Fruit fly (Drosophila melanogaster) whole organism, embryonic: ENCODE results near the gene MSAmiP.

ENCODE experiments used
- ATbp ChIP-seq: fragments of 200-800 bp; sonication (Bioruptor generic); optimal IDR thresholded peaks from 2 replicates; lab custom pipeline; 2017; ENCODE audit warnings: missing biosample characterization, mild to moderate bottlenecking, missing genetic modification characterization, missing genetic modification reagents
- Abd-B ChIP-seq: fragments of 200-800 bp; sonication (Bioruptor generic); optimal IDR thresholded peaks from 2 replicates; lab custom pipeline; 2018; ENCODE audit warnings: missing biosample characterization, mild to moderate bottlenecking, missing genetic modification characterization, moderate library complexity
- Asciz ChIP-seq: fragments of 200-800 bp; sonication (Bioruptor generic); optimal IDR thresholded peaks from 2 replicates; lab custom pipeline; 2017; ENCODE audit warnings: missing biosample characterization, mild to moderate bottlenecking, missing genetic modification characterization, missing genetic modification reagents
- Blimp-1 ChIP-seq: fragments of 200-800 bp; sonication (Bioruptor generic); optimal IDR thresholded peaks from 3 replicates; lab custom pipeline; 2018; ENCODE audit warnings: missing biosample characterization, missing genetic modification characterization, mild to moderate bottlenecking, moderate library complexity, missing genetic modification reagents
- CG10147 ChIP-seq: fragments of 200-800 bp; sonication (Bioruptor generic); optimal IDR thresholded peaks from 2 replicates; lab custom pipeline; 2019; ENCODE audit warnings: missing biosample characterization, mild to moderate bottlenecking, missing genetic modification characterization, moderate library complexity
- CG11504 ChIP-seq: fragments of 200-800 bp; sonication (Bioruptor generic); optimal IDR thresholded peaks from 3 replicates; lab custom pipeline; 2019; ENCODE audit warnings: missing biosample characterization, mild to moderate bottlenecking, missing genetic modification characterization, moderate library complexity
- CG12104 ChIP-seq: fragments of 200-800 bp; sonication (Bioruptor generic); optimal IDR thresholded peaks from 3 replicates; lab custom pipeline; 2016; ENCODE audit warnings: missing biosample characterization, missing genetic modification characterization
- CG12942 ChIP-seq: fragments of 200-800 bp; sonication (Bioruptor generic); optimal IDR thresholded peaks from 3 replicates; lab custom pipeline; 2016; ENCODE audit warnings: missing biosample characterization, missing genetic modification characterization
- CG13424 ChIP-seq: fragments of 200-800 bp; sonication (Bioruptor generic); optimal IDR thresholded peaks from 2 replicates; lab custom pipeline; 2019; ENCODE audit warnings: missing biosample characterization, mild to moderate bottlenecking, missing genetic modification characterization, moderate library complexity
- CG13775 ChIP-seq: fragments of 200-800 bp; sonication (Bioruptor generic); optimal IDR thresholded peaks from 3 replicates; lab custom pipeline; 2017; ENCODE audit warnings: missing biosample characterization, mild to moderate bottlenecking, missing genetic modification characterization
- CG16815 ChIP-seq: fragments of 200-800 bp; sonication (Bioruptor generic); optimal IDR thresholded peaks from 3 replicates; lab custom pipeline; 2017; ENCODE audit warnings: missing biosample characterization, mild to moderate bottlenecking, missing genetic modification characterization
- CG1832 ChIP-seq: fragments of 200-800 bp; sonication (Bioruptor generic); optimal IDR thresholded peaks from 2 replicates; lab custom pipeline; 2017; ENCODE audit warnings: missing biosample characterization, mild to moderate bottlenecking, missing genetic modification characterization, inconsistent platforms
- CG31224 ChIP-seq: fragments of 200-800 bp; sonication (Bioruptor generic); IDR thresholded peaks from 2 replicates; pipeline ENCODE4 v1.3.6; 2022; ENCODE audit warnings: missing biosample characterization, missing genetic modification characterization
- CG31388 ChIP-seq: fragments of 200-800 bp; sonication (Bioruptor generic); optimal IDR thresholded peaks from 2 replicates; lab custom pipeline; 2016; ENCODE audit warnings: missing biosample characterization, missing genetic modification characterization
- CG34422 ChIP-seq: fragments of 200-800 bp; sonication (Bioruptor generic); IDR thresholded peaks from 3 replicates; pipeline ENCODE4 v1.3.6; 2022; ENCODE audit warnings: missing biosample characterization, missing genetic modification characterization
- CG7786 ChIP-seq: fragments of 200-800 bp; sonication (Bioruptor generic); optimal IDR thresholded peaks from 2 replicates; lab custom pipeline; 2016; ENCODE audit warnings: missing biosample characterization, missing genetic modification characterization
- CG8281 ChIP-seq: fragments of 200-800 bp; sonication (Bioruptor generic); optimal IDR thresholded peaks from 2 replicates; lab custom pipeline; 2018; ENCODE audit warnings: missing biosample characterization, mild to moderate bottlenecking, missing genetic modification characterization, moderate library complexity
- CG8388 ChIP-seq: fragments of 200-800 bp; sonication (Bioruptor generic); optimal IDR thresholded peaks from 2 replicates; lab custom pipeline; 2019; ENCODE audit warnings: missing biosample characterization, mild to moderate bottlenecking, missing genetic modification characterization, moderate library complexity
- CG8478 ChIP-seq: fragments of >200 bp; optimal IDR thresholded peaks from 2 replicates; lab custom pipeline; 2018
- Dip2 ChIP-seq: fragments of 200-800 bp; sonication (Bioruptor generic); IDR thresholded peaks from 2 replicates; pipeline ENCODE4 v1.3.6; 2022; ENCODE audit warnings: missing biosample characterization, missing genetic modification characterization
- Gug ChIP-seq: fragments of 200-800 bp; sonication (Bioruptor generic); IDR thresholded peaks from 4 replicates; pipeline ENCODE4 v1.3.6; 2022; ENCODE audit warnings: missing biosample characterization, missing genetic modification characterization
- HLH54F ChIP-seq: fragments of 200-800 bp; sonication (Bioruptor generic); optimal IDR thresholded peaks from 3 replicates; lab custom pipeline; 2016; ENCODE audit warnings: missing biosample characterization, missing genetic modification characterization
- Hr51 ChIP-seq, 2 experiments: fragments of 200-800 bp; sonication (Bioruptor generic); optimal IDR thresholded peaks; 2 replicates in 1 of 2; 3 replicates in 1 of 2; lab custom pipeline; 2016 to 2018; ENCODE audit warnings: missing biosample characterization in 2 of 2, missing genetic modification characterization in 2 of 2, mild to moderate bottlenecking in 1 of 2, moderate library complexity in 1 of 2
- Max ChIP-seq: fragments of 200-800 bp; sonication (Bioruptor generic); optimal IDR thresholded peaks from 2 replicates; lab custom pipeline; 2016; ENCODE audit warnings: missing biosample characterization, mild to moderate bottlenecking, missing genetic modification characterization
- NC2α ChIP-seq: fragments of 200-800 bp; sonication (Bioruptor generic); optimal IDR thresholded peaks from 2 replicates; lab custom pipeline; 2016; ENCODE audit warnings: missing biosample characterization, missing genetic modification characterization
- Ptx1 ChIP-seq: fragments of 200-800 bp; sonication (Bioruptor generic); IDR thresholded peaks from 2 replicates; pipeline ENCODE4 v1.3.6; 2022; ENCODE audit warnings: missing biosample characterization, missing genetic modification characterization
- bab2 ChIP-seq: fragments of 200-800 bp; sonication (Bioruptor generic); optimal IDR thresholded peaks from 2 replicates; lab custom pipeline; 2016; ENCODE audit warnings: missing biosample characterization, missing genetic modification characterization
- cad ChIP-seq: fragments of >200 bp; optimal IDR thresholded peaks from 2 replicates; lab custom pipeline; 2017; ENCODE audit warnings: missing biosample characterization, missing genetic modification characterization
- dm ChIP-seq: fragments of 200-800 bp; sonication (Bioruptor generic); optimal IDR thresholded peaks from 3 replicates; lab custom pipeline; 2016; ENCODE audit warnings: missing biosample characterization, missing genetic modification characterization
- gfzf ChIP-seq: fragments of 200-800 bp; sonication (Bioruptor generic); optimal IDR thresholded peaks from 2 replicates; lab custom pipeline; 2016; ENCODE audit warnings: missing biosample characterization, mild to moderate bottlenecking, missing genetic modification characterization, moderate library complexity
- h ChIP-seq: fragments of >200 bp; optimal IDR thresholded peaks from 2 replicates; lab custom pipeline; 2017
- insv ChIP-seq, 2 experiments: fragments of 200-800 bp; sonication (Bioruptor generic); optimal IDR thresholded peaks; 3 replicates each; lab custom pipeline; 2016 to 2018; ENCODE audit warnings: missing biosample characterization in 2 of 2, missing genetic modification characterization in 2 of 2
- lbe ChIP-seq: fragments of 200-800 bp; sonication (Bioruptor generic); optimal IDR thresholded peaks from 2 replicates; lab custom pipeline; 2016; ENCODE audit warnings: missing biosample characterization, mild to moderate bottlenecking, missing genetic modification characterization
- mld ChIP-seq: fragments of 200-800 bp; sonication (Bioruptor generic); IDR thresholded peaks from 3 replicates; pipeline ENCODE4 v1.3.6; 2022; ENCODE audit warnings: missing biosample characterization, missing genetic modification characterization; ENCODE audit not compliant: partially characterized antibody
- onecut ChIP-seq: fragments of 200-800 bp; sonication (Bioruptor generic); IDR thresholded peaks from 2 replicates; pipeline ENCODE4 v1.3.6; 2022; ENCODE audit warnings: missing biosample characterization, missing genetic modification characterization
- repo ChIP-seq: fragments of 200-800 bp; sonication (Bioruptor generic); optimal IDR thresholded peaks from 2 replicates; lab custom pipeline; 2016; ENCODE audit warnings: missing biosample characterization, missing genetic modification characterization
- tll ChIP-seq, 2 experiments: fragments of 200-800 bp in 1 of 2; fragments of >200 bp in 1 of 2; sonication (Bioruptor generic) in 1 of 2; optimal IDR thresholded peaks; 2 replicates each; lab custom pipeline; 2017 to 2019; ENCODE audit warnings: missing biosample characterization in 2 of 2, missing genetic modification characterization in 2 of 2, mild to moderate bottlenecking in 1 of 2, moderate library complexity in 1 of 2
- vfl ChIP-seq: fragments of 200-800 bp; sonication (Bioruptor generic); optimal IDR thresholded peaks from 2 replicates; lab custom pipeline; 2016; ENCODE audit warnings: missing biosample characterization, missing genetic modification characterization
- wdn ChIP-seq: fragments of 200-800 bp; sonication (Bioruptor generic); IDR thresholded peaks from 2 replicates; pipeline ENCODE4 v1.3.6; 2022; ENCODE audit warnings: missing biosample characterization, missing genetic modification characterization
- zen ChIP-seq: fragments of 200-800 bp; sonication (Bioruptor generic); optimal IDR thresholded peaks from 3 replicates; lab custom pipeline; 2018; ENCODE audit warnings: missing biosample characterization, mild to moderate bottlenecking, missing genetic modification characterization, moderate library complexity

Gene MSAmiP

dm6 chr3R:16918988-16919427 lies 22.9 kb upstream of the MSAmiP start (continued):
- TF ChIP-seq gfzf: no peak
- no peak for TF ChIP-seq CG8478 (lab: Kevin White, UChicago)
- TF ChIP-seq CG12104: no peak
- TF ChIP-seq CG13424: no peak
- TF ChIP-seq lbe: no peak
- peak; percentile 78 for TF ChIP-seq onecut (GFP tag; lab: Robert Waterston, UW)
- peak; percentile 37 for TF ChIP-seq HLH54F (GFP tag; lab: Kevin White, UChicago)
- TF ChIP-seq mld (GFP tag; lab: Robert Waterston, UW): no peak
- peak; percentile 27 for TF ChIP-seq CG16815 (GFP tag; lab: Kevin White, UChicago)
- peak; percentile 10 for TF ChIP-seq NC2α (GFP tag; lab: Kevin White, UChicago)
- TF ChIP-seq Dip2 (GFP tag; lab: Robert Waterston, UW): peak; percentile 99
- peak; percentile 22 for TF ChIP-seq CG12942
- no peak for TF ChIP-seq h (lab: Kevin White, UChicago)
- peak; percentile 47 for TF ChIP-seq dm (GFP tag; lab: Kevin White, UChicago)
- TF ChIP-seq CG8388 (GFP tag; lab: Kevin White, UChicago): no peak

dm6 chr3R:16915587-16915986 lies 19.5 kb upstream of the MSAmiP start:
- no peak for TF ChIP-seq CG31388 (GFP tag; lab: Kevin White, UChicago)
- TF ChIP-seq Max (GFP tag; lab: Kevin White, UChicago): no peak
- TF ChIP-seq CG11504 (tag; lab: Kevin White, UChicago): no peak
- no peak for TF ChIP-seq bab2
- no peak for TF ChIP-seq CG8281
- no peak for TF ChIP-seq repo
- peak; percentile 96 for TF ChIP-seq cad (GFP tag; lab: Kevin White, UChicago)
- TF ChIP-seq Gug (GFP tag; lab: Robert Waterston, UW): no peak
- TF ChIP-seq Blimp-1: no peak
- no peak for TF ChIP-seq ATbp
- TF ChIP-seq tll (GFP tag; optimal IDR thresholded peaks at IDR 0.05; lab: Kevin White, UChicago): peak in 1 of 2 experiments; percentile 89
- no peak for TF ChIP-seq CG10147
- TF ChIP-seq wdn (GFP tag; lab: Robert Waterston, UW): no peak
- no peak for TF ChIP-seq CG1832 (GFP tag; lab: Kevin White, UChicago)
- peak; percentile 87 for TF ChIP-seq zen (tag; lab: Kevin White, UChicago)
- TF ChIP-seq insv (GFP tag; optimal IDR thresholded peaks at IDR 0.05; lab: Kevin White, UChicago): no peak
- TF ChIP-seq vfl (GFP tag; lab: Kevin White, UChicago): no peak
- TF ChIP-seq Abd-B (GFP tag; lab: Kevin White, UChicago): peak; percentile 72
- TF ChIP-seq CG34422: no peak
- TF ChIP-seq Ptx1 (GFP tag; lab: Robert Waterston, UW): no peak
- no peak for TF ChIP-seq CG7786
- no peak for TF ChIP-seq Hr51 (GFP tag; optimal IDR thresholded peaks at IDR 0.05; lab: Kevin White, UChicago)
- no peak for TF ChIP-seq CG31224
- no peak for TF ChIP-seq Asciz (GFP tag; lab: Kevin White, UChicago)
- no peak for TF ChIP-seq CG13775
